Worm (Caenorhabditis elegans) whole organism, L1 larva: ENCODE measurements around the gene wht-7.

ENCODE experiments used
- C16A3.4 ChIP-seq: fragments of 150-350 bp; optimal IDR thresholded peaks from 2 replicates; lab custom pipeline; 2014; ENCODE audit warnings: missing biosample characterization, missing genetic modification characterization
- C34B4.2 ChIP-seq: sonication (generic microtip); optimal IDR thresholded peaks from 2 replicates; lab custom pipeline; 2017; ENCODE audit warnings: mild to moderate bottlenecking, missing genetic modification characterization, missing compliant biosample characterization
- F16B12.6 ChIP-seq: fragments of 150-350 bp; optimal IDR thresholded peaks from 2 replicates; lab custom pipeline; 2014; ENCODE audit warnings: missing biosample characterization, missing genetic modification characterization
- ces-1 ChIP-seq: fragments of 150-350 bp; optimal IDR thresholded peaks from 2 replicates; lab custom pipeline; 2014; ENCODE audit warnings: missing biosample characterization, missing genetic modification reagents, missing genetic modification characterization
- dsc-1 ChIP-seq: sonication (generic microtip); optimal IDR thresholded peaks from 2 replicates; lab custom pipeline; 2016; ENCODE audit warnings: mild to moderate bottlenecking, missing genetic modification characterization, missing compliant biosample characterization
- efl-1 ChIP-seq, 4 experiments: fragments of 150-350 bp; optimal IDR thresholded peaks in 3 of 4; peaks in 1 of 4; 1 replicate in 1 of 4; 2 replicates in 3 of 4; lab custom pipeline; 2014; ENCODE audit warnings: missing biosample characterization in 2 of 4, missing genetic modification characterization in 2 of 4, missing genetic modification reagents in 2 of 4
- efl-3 ChIP-seq: fragments of 200-800 bp; sonication (Bioruptor generic); optimal IDR thresholded peaks from 2 replicates; lab custom pipeline; 2018; ENCODE audit warnings: mild to moderate bottlenecking, missing genetic modification characterization, missing compliant biosample characterization
- egl-27 ChIP-seq, 2 experiments: fragments of 150-350 bp in 1 of 2; sonication (generic microtip); optimal IDR thresholded peaks; 3 replicates each; lab custom pipeline; 2017 to 2018; ENCODE audit warnings: missing biosample characterization in 2 of 2, missing genetic modification characterization in 2 of 2, missing genetic modification reagents in 2 of 2
- ets-5 ChIP-seq: fragments of 200-800 bp; sonication (Bioruptor generic); IDR thresholded peaks from 2 replicates; pipeline ENCODE4 v1.3.6; 2022; ENCODE audit warnings: missing genetic modification characterization, missing compliant biosample characterization
- fkh-4 ChIP-seq: sonication (generic microtip); optimal IDR thresholded peaks from 2 replicates; lab custom pipeline; 2016; ENCODE audit warnings: missing compliant biosample characterization, missing genetic modification characterization, borderline replicate concordance
- fkh-8 ChIP-seq: sonication (generic microtip); optimal IDR thresholded peaks from 2 replicates; lab custom pipeline; 2016; ENCODE audit warnings: mild to moderate bottlenecking, missing genetic modification characterization, missing compliant biosample characterization
- grh-1 ChIP-seq: fragments of 200-800 bp; sonication (Bioruptor generic); IDR thresholded peaks from 2 replicates; pipeline ENCODE4 v1.3.6; 2022; ENCODE audit warnings: missing genetic modification reagents, missing genetic modification characterization, missing compliant biosample characterization
- hlh-4 ChIP-seq: sonication (generic microtip); optimal IDR thresholded peaks from 2 replicates; lab custom pipeline; 2016; ENCODE audit warnings: mild to moderate bottlenecking, missing genetic modification characterization, missing compliant biosample characterization
- irx-1 ChIP-seq: sonication (generic microtip); optimal IDR thresholded peaks from 2 replicates; lab custom pipeline; 2016; ENCODE audit warnings: missing genetic modification characterization, missing compliant biosample characterization
- lin-13 ChIP-seq: fragments of 150-350 bp; optimal IDR thresholded peaks from 2 replicates; lab custom pipeline; 2014; ENCODE audit warnings: missing biosample characterization, missing genetic modification reagents, missing genetic modification characterization
- lin-14 ChIP-seq: fragments of 200-800 bp; sonication (Bioruptor generic); optimal IDR thresholded peaks from 2 replicates; lab custom pipeline; 2018; ENCODE audit warnings: mild to moderate bottlenecking, missing genetic modification characterization, moderate library complexity, missing compliant biosample characterization
- lin-35 ChIP-seq, 2 experiments: fragments of 150-350 bp; optimal IDR thresholded peaks; 2 replicates each; lab custom pipeline; 2014; ENCODE audit warnings: missing biosample characterization in 2 of 2, missing genetic modification characterization in 2 of 2, missing genetic modification reagents in 2 of 2
- lir-3 ChIP-seq: sonication (generic microtip); optimal IDR thresholded peaks from 2 replicates; lab custom pipeline; 2016; ENCODE audit warnings: mild to moderate bottlenecking, missing genetic modification characterization, moderate library complexity, missing compliant biosample characterization; ENCODE audit not compliant: poor library complexity
- lsy-2 ChIP-seq, 2 experiments: fragments of 150-350 bp; optimal IDR thresholded peaks; 2 replicates each; lab custom pipeline; 2014; ENCODE audit warnings: missing biosample characterization in 2 of 2, missing genetic modification characterization in 2 of 2
- mab-9 ChIP-seq: fragments of 200-800 bp; sonication (Bioruptor generic); IDR thresholded peaks from 2 replicates; pipeline ENCODE4 v1.3.6; 2022; ENCODE audit warnings: missing genetic modification reagents, missing genetic modification characterization, missing compliant biosample characterization
- mdl-1 ChIP-seq, 2 experiments: fragments of 150-350 bp; optimal IDR thresholded peaks; 2 replicates each; lab custom pipeline; 2014 to 2017; ENCODE audit warnings: missing biosample characterization in 2 of 2, missing genetic modification characterization in 2 of 2, inconsistent platforms in 1 of 2
- mep-1 ChIP-seq: fragments of 150-350 bp; optimal IDR thresholded peaks from 2 replicates; lab custom pipeline; 2014; ENCODE audit warnings: missing biosample characterization, missing genetic modification characterization
- nhr-11 ChIP-seq: fragments of 150-350 bp; optimal IDR thresholded peaks from 2 replicates; lab custom pipeline; 2014; ENCODE audit warnings: missing biosample characterization, missing genetic modification characterization
- nhr-19 ChIP-seq: fragments of 200-800 bp; sonication (Bioruptor generic); conservative IDR thresholded peaks from 2 replicates; pipeline ENCODE4 v1.3.6; 2022; ENCODE audit warnings: missing genetic modification characterization, missing compliant biosample characterization
- nhr-237 ChIP-seq: fragments of 150-350 bp; optimal IDR thresholded peaks from 2 replicates; lab custom pipeline; 2014; ENCODE audit warnings: missing biosample characterization, missing genetic modification characterization
- nhr-47 ChIP-seq: sonication (generic microtip); optimal IDR thresholded peaks from 2 replicates; lab custom pipeline; 2016; ENCODE audit warnings: mild to moderate bottlenecking, missing genetic modification characterization, moderate library complexity, missing compliant biosample characterization
- nhr-71 ChIP-seq: sonication (generic microtip); optimal IDR thresholded peaks from 2 replicates; lab custom pipeline; 2016; ENCODE audit warnings: mild to moderate bottlenecking, missing genetic modification characterization, moderate library complexity, missing compliant biosample characterization
- nhr-84 ChIP-seq: sonication (generic microtip); optimal IDR thresholded peaks from 2 replicates; lab custom pipeline; 2017; ENCODE audit warnings: missing biosample characterization, missing genetic modification characterization
- nhr-90 ChIP-seq: sonication (generic microtip); optimal IDR thresholded peaks from 2 replicates; lab custom pipeline; 2016; ENCODE audit warnings: mild to moderate bottlenecking, missing genetic modification characterization, missing compliant biosample characterization; ENCODE audit not compliant: poor library complexity
- pag-3 ChIP-seq: sonication (generic microtip); optimal IDR thresholded peaks from 2 replicates; lab custom pipeline; 2017; ENCODE audit warnings: missing genetic modification characterization, mild to moderate bottlenecking, missing compliant biosample characterization, antibody characterized with exemption, borderline replicate concordance; ENCODE audit not compliant: insufficient read depth
- pax-3 ChIP-seq: fragments of 200-800 bp; sonication (Bioruptor generic); optimal IDR thresholded peaks from 2 replicates; lab custom pipeline; 2018; ENCODE audit warnings: mild to moderate bottlenecking, missing genetic modification characterization, moderate library complexity, missing compliant biosample characterization
- rnt-1 ChIP-seq: sonication (generic microtip); optimal IDR thresholded peaks from 2 replicates; lab custom pipeline; 2016; ENCODE audit warnings: mild to moderate bottlenecking, missing genetic modification characterization, moderate library complexity, missing compliant biosample characterization
- snu-23 ChIP-seq: sonication (generic microtip); optimal IDR thresholded peaks from 2 replicates; lab custom pipeline; 2016; ENCODE audit warnings: missing genetic modification characterization, missing compliant biosample characterization
- unc-30 ChIP-seq: sonication (generic microtip); optimal IDR thresholded peaks from 2 replicates; lab custom pipeline; 2017; ENCODE audit warnings: missing biosample characterization, missing genetic modification characterization
- unc-62 ChIP-seq: fragments of 150-350 bp; optimal IDR thresholded peaks from 2 replicates; lab custom pipeline; 2014; ENCODE audit warnings: missing biosample characterization, missing genetic modification reagents, missing genetic modification characterization
- unc-86 ChIP-seq: sonication (generic microtip); optimal IDR thresholded peaks from 2 replicates; lab custom pipeline; 2016; ENCODE audit warnings: missing genetic modification characterization, missing compliant biosample characterization
- vab-15 ChIP-seq: sonication (generic microtip); optimal IDR thresholded peaks from 2 replicates; lab custom pipeline; 2017; ENCODE audit warnings: missing genotype, mild to moderate bottlenecking, missing genetic modification characterization, missing compliant biosample characterization
- xbp-1 ChIP-seq: sonication (generic microtip); optimal IDR thresholded peaks from 2 replicates; lab custom pipeline; 2016; ENCODE audit warnings: missing genetic modification characterization, missing compliant biosample characterization
- zag-1 ChIP-seq: fragments of 150-350 bp; optimal IDR thresholded peaks from 2 replicates; lab custom pipeline; 2014; ENCODE audit warnings: missing biosample characterization, missing genetic modification characterization
- ztf-4 ChIP-seq: fragments of 150-350 bp; optimal IDR thresholded peaks from 2 replicates; lab custom pipeline; 2014; ENCODE audit warnings: missing biosample characterization, missing genetic modification characterization

wht-7 gene

DNA sequence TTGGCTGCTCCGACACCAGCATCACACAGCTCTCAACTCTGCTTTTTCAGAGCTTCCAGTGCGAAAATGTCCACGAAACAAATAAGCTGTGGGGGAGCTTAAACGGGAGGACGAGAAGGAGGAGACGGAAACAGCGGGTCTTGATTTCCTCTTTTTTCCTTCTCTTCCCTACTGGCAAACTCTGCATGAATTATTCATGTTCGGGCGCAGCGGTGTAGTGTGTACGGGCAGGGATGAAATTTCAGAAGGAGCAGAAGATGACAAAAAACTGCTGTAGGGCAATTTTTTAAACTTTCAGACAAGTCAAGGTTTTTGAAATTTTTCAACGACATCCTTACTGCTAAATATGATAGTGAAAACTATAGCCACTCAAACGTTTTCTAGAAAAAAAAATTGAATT, 10.1 kb downstream of the wht-7 start:
- no peak for TF ChIP-seq nhr-84 (tag; lab: Kevin White, UChicago)
- no peak for TF ChIP-seq lin-13 (GFP tag; lab: Kevin White, UChicago)
- TF ChIP-seq nhr-11 (tag; lab: Kevin White, UChicago) = no peak
- no peak for TF ChIP-seq ztf-4 (tag; lab: Kevin White, UChicago)
- TF ChIP-seq lin-35 (GFP tag; optimal IDR thresholded peaks at IDR 0.05; lab: Kevin White, UChicago) = no peak
- no peak for TF ChIP-seq unc-30
- peak; percentile 9 for TF ChIP-seq fkh-8 (tag; lab: Kevin White, UChicago)
- TF ChIP-seq mdl-1 (tag; optimal IDR thresholded peaks at IDR 0.05; lab: Kevin White, UChicago) = no peak
- TF ChIP-seq mep-1 (tag; lab: Kevin White, UChicago) = no peak
- no peak for TF ChIP-seq nhr-47 (tag; lab: Kevin White, UChicago)
- no peak for TF ChIP-seq egl-27 (tag; optimal IDR thresholded peaks at IDR 0.05; lab: Kevin White, UChicago)
- no peak for TF ChIP-seq ets-5 (GFP tag; lab: Robert Waterston, UW)
- TF ChIP-seq efl-3 (GFP tag; lab: Kevin White, UChicago) = no peak
- TF ChIP-seq C16A3.4 (tag; lab: Kevin White, UChicago) = no peak
- TF ChIP-seq zag-1 = no peak
- peak; percentile 92 for TF ChIP-seq unc-86 (tag; lab: Kevin White, UChicago)
- no peak for TF ChIP-seq C34B4.2 (tag; lab: Kevin White, UChicago)
- peak; percentile 27 for TF ChIP-seq lin-14 (GFP tag; lab: Kevin White, UChicago)
- TF ChIP-seq mab-9 (GFP tag; lab: Robert Waterston, UW) = peak; percentile 6; the same call in 1 of the 2 replicates
- TF ChIP-seq lir-3 (tag; lab: Kevin White, UChicago) = no peak
- TF ChIP-seq unc-62 (GFP tag; lab: Kevin White, UChicago) = no peak
- TF ChIP-seq xbp-1 = no peak
- TF ChIP-seq irx-1 (tag; lab: Kevin White, UChicago) = no peak
- no peak for TF ChIP-seq lsy-2 (tag; optimal IDR thresholded peaks at IDR 0.05; lab: Kevin White, UChicago)
- TF ChIP-seq efl-1 (optimal IDR thresholded peaks at IDR 0.05; lab: Kevin White, UChicago) = no peak
- TF ChIP-seq efl-1 (GFP tag; optimal IDR thresholded peaks at IDR 0.05 in 1 of 2; lab: Kevin White, UChicago) = no peak
- TF ChIP-seq F16B12.6 (tag; lab: Kevin White, UChicago) = no peak
- no peak for TF ChIP-seq grh-1
- TF ChIP-seq vab-15 (tag; lab: Kevin White, UChicago) = no peak
- TF ChIP-seq nhr-237 (tag; lab: Kevin White, UChicago) = no peak
- no peak for TF ChIP-seq hlh-4 (tag; lab: Kevin White, UChicago)
- no peak for TF ChIP-seq pax-3 (tag; lab: Kevin White, UChicago)

DNA sequence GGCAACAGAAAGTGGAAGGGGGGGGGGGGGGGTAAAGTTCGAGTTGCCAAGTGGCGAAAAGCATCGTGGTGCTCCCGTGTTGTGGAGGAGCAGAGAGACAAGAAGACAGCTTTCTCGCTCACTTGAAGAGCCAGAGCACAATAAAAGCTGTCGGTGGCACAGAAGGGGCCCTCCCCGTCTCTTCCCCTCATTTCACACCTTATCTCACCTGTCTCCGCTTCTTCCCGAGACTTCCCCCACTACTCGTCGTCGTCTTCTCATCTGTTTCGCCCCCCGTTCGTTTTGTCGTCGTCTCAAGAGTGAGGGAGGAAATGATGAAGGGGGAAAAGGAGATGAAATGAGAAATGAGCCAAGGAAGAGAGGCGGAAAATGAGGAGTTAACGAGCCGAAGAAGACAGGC, 10.9 kb downstream of the wht-7 start:
- TF ChIP-seq irx-1 (tag; lab: Kevin White, UChicago) (no peak), nhr-71 (peak; percentile 56), lin-14 (GFP tag; lab: Kevin White, UChicago) (peak; percentile 86), nhr-90 (no peak), nhr-47 (tag; lab: Kevin White, UChicago) (peak; percentile 18), efl-1 (optimal IDR thresholded peaks at IDR 0.05; lab: Kevin White, UChicago) (no peak), efl-1 (GFP tag; optimal IDR thresholded peaks at IDR 0.05 in 1 of 2; lab: Kevin White, UChicago) (peak in 1 of 2 experiments; percentile 22), fkh-4 (tag; lab: Kevin White, UChicago) (no peak), lsy-2 (tag; optimal IDR thresholded peaks at IDR 0.05; lab: Kevin White, UChicago) (no peak), snu-23 (GFP tag; lab: Kevin White, UChicago) (peak; percentile 6), pag-3 (tag; lab: Kevin White, UChicago) (peak; percentile 62), rnt-1 (tag; lab: Kevin White, UChicago) (peak; percentile 50), ces-1 (no peak), fkh-8 (tag; lab: Kevin White, UChicago) (peak; percentile 11), nhr-19 (GFP tag; lab: Robert Waterston, UW) (peak; percentile 39; the same call in 1 of the 2 replicates), dsc-1 (peak; percentile 18)
